Fruit fly (Drosophila melanogaster): ENCODE data around the gene CG32262.
A peak's percentile ranks its signal among the peaks of the same experiment; 100 is the strongest.

Gene CG32262

DNA sequence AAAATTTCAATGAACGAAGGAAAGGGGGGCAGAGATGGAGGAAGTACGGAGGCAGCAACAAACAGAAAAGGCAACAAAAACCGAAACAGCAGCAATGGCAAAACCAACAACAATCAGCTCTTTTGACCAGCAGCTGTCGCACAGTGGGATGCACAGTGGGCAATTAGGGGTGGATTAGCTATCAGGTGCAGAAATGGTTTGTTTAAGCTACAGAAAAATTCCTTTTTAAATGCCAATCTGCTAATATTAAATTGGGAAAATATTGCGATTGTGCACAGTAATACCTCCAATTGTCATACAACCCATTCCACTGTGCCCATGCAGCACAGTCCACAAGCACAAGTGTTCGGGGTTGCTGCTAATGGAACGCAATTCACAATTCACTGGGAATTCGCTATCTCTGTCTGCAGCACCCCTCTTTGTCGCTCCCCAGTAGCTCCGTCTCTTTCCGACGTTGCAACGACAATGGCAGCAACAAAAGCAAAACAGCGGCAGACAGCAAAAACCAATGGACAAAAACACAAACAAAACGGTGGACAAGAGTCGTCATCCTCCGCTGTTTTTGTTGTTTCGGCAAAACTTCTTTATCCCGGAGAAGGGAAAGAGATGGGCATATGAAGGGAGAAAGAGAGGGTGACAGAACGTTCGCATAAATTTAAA, 24.9 kb downstream of the CG32262 start (continued):
- TF ChIP-seq CG7556 (GFP tag; optimal IDR thresholded peaks at IDR 0.05) (peak; percentile 91), ash1 (GFP tag; optimal IDR thresholded peaks at IDR 0.05) (no peak), Jarid2 (GFP tag; optimal IDR thresholded peaks at IDR 0.05) (peak; percentile 72), CG8290 (GFP tag; optimal IDR thresholded peaks at IDR 0.05) (peak; percentile 55), CG8290 (tag; optimal IDR thresholded peaks at IDR 0.05) (peak in 1 of 2 experiments; percentile 99), Dek (tag; optimal IDR thresholded peaks at IDR 0.05) (peak; percentile 84), ATbp (GFP tag; optimal IDR thresholded peaks at IDR 0.05) (peak; percentile 96), Oli (tag; optimal IDR thresholded peaks at IDR 0.05) (peak; percentile 97), CG7928 (GFP tag; optimal IDR thresholded peaks at IDR 0.05) (peak; percentile 39), Camta (GFP tag; optimal IDR thresholded peaks at IDR 0.05) (peak; percentile 92), prd (optimal IDR thresholded peaks at IDR 0.05) (no peak), prd (GFP tag; IDR thresholded peaks at IDR 0.05) (peak; percentile 99), Neu2 (GFP tag; optimal IDR thresholded peaks at IDR 0.05; ENCODE audit: borderline replicate concordance) (peak; percentile 85), Adf1 (GFP tag; IDR thresholded peaks at IDR 0.05) (peak; percentile 63), Oaz (GFP tag; IDR thresholded peaks at IDR 0.05) (peak; percentile 93), fru (optimal IDR thresholded peaks at IDR 0.05) (no peak), CG17568 (GFP tag; optimal IDR thresholded peaks at IDR 0.05) (peak; percentile 88), Tbp (GFP tag; optimal IDR thresholded peaks at IDR 0.05) (no peak), sna (GFP tag; IDR thresholded peaks at IDR 0.05; ENCODE audit: partially characterized antibody) (peak; percentile 39; the same call in 1 of the 2 replicates), Kr (GFP tag; optimal IDR thresholded peaks at IDR 0.05) (peak; percentile 70), dpn (GFP tag; optimal IDR thresholded peaks at IDR 0.05) (peak; percentile 94 to 97), CG5953 (GFP tag; IDR thresholded peaks at IDR 0.05) (peak; percentile 95), p53 (GFP tag; optimal IDR thresholded peaks at IDR 0.05) (peak; percentile 86), Hmx (GFP tag; optimal IDR thresholded peaks at IDR 0.05) (peak; percentile 31), sug (tag; optimal IDR thresholded peaks at IDR 0.05) (peak; percentile 54), CG8281 (tag; optimal IDR thresholded peaks at IDR 0.05) (peak; percentile 60), CG42726 (GFP tag; IDR thresholded peaks at IDR 0.05; ENCODE audit: partially characterized antibody) (no peak), Hey (tag; optimal IDR thresholded peaks at IDR 0.05) (peak; percentile 66), Atf6 (GFP tag; IDR thresholded peaks at IDR 0.05) (peak; percentile 92), CrebB (tag; optimal IDR thresholded peaks at IDR 0.05) (peak; percentile 91), CG15601 (tag; optimal IDR thresholded peaks at IDR 0.05) (peak; percentile 85), HHEX (GFP tag; optimal IDR thresholded peaks at IDR 0.05) (peak; percentile 88), CG10979 (tag; optimal IDR thresholded peaks at IDR 0.05) (peak; percentile 87), CG11093 (GFP tag; IDR thresholded peaks at IDR 0.05) (peak; percentile 95), CG14050 (GFP tag; IDR thresholded peaks at IDR 0.05) (peak; percentile 95), dmrt11E (tag; optimal IDR thresholded peaks at IDR 0.05) (peak; percentile 94), tx (GFP tag; optimal IDR thresholded peaks at IDR 0.05) (peak; percentile 93), CG15011 (GFP tag; optimal IDR thresholded peaks at IDR 0.05) (peak; percentile 68), Gug (GFP tag; IDR thresholded peaks at IDR 0.05) (peak; percentile 97), Hr51 (GFP tag; optimal IDR thresholded peaks at IDR 0.05) (peak; percentile 91 to 96), CG30020 (tag; optimal IDR thresholded peaks at IDR 0.05) (peak; percentile 32), cas (GFP tag; IDR thresholded peaks at IDR 0.05) (peak; percentile 87), CG1602 (GFP tag; optimal IDR thresholded peaks at IDR 0.05) (peak; percentile 93), Dip2 (GFP tag; IDR thresholded peaks at IDR 0.05) (peak; percentile 64), pzg (GFP tag; optimal IDR thresholded peaks at IDR 0.05) (no peak), Dll (GFP tag; IDR thresholded peaks at IDR 0.05; ENCODE audit: partially characterized antibody) (0 out of 4 replicates have a peak, but pooled peaks have one; percentile 29), HLHmδ (GFP tag; optimal IDR thresholded peaks at IDR 0.05) (no peak), CG5180 (GFP tag; optimal IDR thresholded peaks at IDR 0.05) (peak; percentile 63), D (optimal IDR thresholded peaks at IDR 0.05) (peak; percentile 54), D (GFP tag; optimal IDR thresholded peaks at IDR 0.05) (peak; percentile 87)
